Worm (Caenorhabditis elegans) whole organism, L1 larva: ENCODE measurements around the gene F32D8.1.

Source experiments
- C04F5.9 ChIP-seq: sonication (generic microtip); optimal IDR thresholded peaks from 2 replicates; lab custom pipeline; 2016; ENCODE audit warnings: missing genetic modification characterization, missing compliant biosample characterization
- C16A3.4 ChIP-seq: fragments of 150-350 bp; optimal IDR thresholded peaks from 2 replicates; lab custom pipeline; 2014; ENCODE audit warnings: missing biosample characterization, missing genetic modification characterization
- C34B4.2 ChIP-seq: sonication (generic microtip); optimal IDR thresholded peaks from 2 replicates; lab custom pipeline; 2017; ENCODE audit warnings: mild to moderate bottlenecking, missing genetic modification characterization, missing compliant biosample characterization
- Y116A8C.19 ChIP-seq: sonication (generic microtip); optimal IDR thresholded peaks from 2 replicates; lab custom pipeline; 2016; ENCODE audit warnings: missing compliant biosample characterization, missing genetic modification characterization, borderline replicate concordance
- aha-1 ChIP-seq: fragments of 150-350 bp; optimal IDR thresholded peaks from 2 replicates; lab custom pipeline; 2014; ENCODE audit warnings: missing biosample characterization, missing genetic modification characterization
- alr-1 ChIP-seq: fragments of 200-800 bp; sonication (Bioruptor generic); optimal IDR thresholded peaks from 2 replicates; lab custom pipeline; 2018; ENCODE audit warnings: borderline replicate concordance, mild to moderate bottlenecking, missing genetic modification characterization, missing compliant biosample characterization
- blmp-1 ChIP-seq: fragments of 150-350 bp; optimal IDR thresholded peaks from 2 replicates; lab custom pipeline; 2014; ENCODE audit warnings: missing biosample characterization, missing genetic modification characterization
- ceh-63 ChIP-seq: fragments of 200-800 bp; sonication (Bioruptor generic); optimal IDR thresholded peaks from 2 replicates; lab custom pipeline; 2018; ENCODE audit warnings: mild to moderate bottlenecking, missing genetic modification characterization, missing compliant biosample characterization
- ceh-8 ChIP-seq: fragments of 200-800 bp; sonication (Bioruptor generic); optimal IDR thresholded peaks from 2 replicates; lab custom pipeline; 2018; ENCODE audit warnings: mild to moderate bottlenecking, missing genetic modification characterization, moderate library complexity, missing compliant biosample characterization
- ceh-82 ChIP-seq, 3 experiments: fragments of 150-350 bp in 1 of 3; sonication (generic microtip) in 2 of 3; optimal IDR thresholded peaks; 2 replicates each; lab custom pipeline; 2014 to 2017; ENCODE audit warnings: missing biosample characterization in 3 of 3, missing genetic modification characterization in 3 of 3
- efl-1 ChIP-seq, 4 experiments: fragments of 150-350 bp; optimal IDR thresholded peaks in 3 of 4; peaks in 1 of 4; 1 replicate in 1 of 4; 2 replicates in 3 of 4; lab custom pipeline; 2014; ENCODE audit warnings: missing biosample characterization in 2 of 4, missing genetic modification characterization in 2 of 4, missing genetic modification reagents in 2 of 4
- efl-3 ChIP-seq: fragments of 200-800 bp; sonication (Bioruptor generic); optimal IDR thresholded peaks from 2 replicates; lab custom pipeline; 2018; ENCODE audit warnings: mild to moderate bottlenecking, missing genetic modification characterization, missing compliant biosample characterization
- egl-27 ChIP-seq, 2 experiments: fragments of 150-350 bp in 1 of 2; sonication (generic microtip); optimal IDR thresholded peaks; 3 replicates each; lab custom pipeline; 2017 to 2018; ENCODE audit warnings: missing biosample characterization in 2 of 2, missing genetic modification characterization in 2 of 2, missing genetic modification reagents in 2 of 2
- elt-2 ChIP-seq: sonication (generic microtip); optimal IDR thresholded peaks from 2 replicates; lab custom pipeline; 2016; ENCODE audit warnings: missing genetic modification characterization, mild to moderate bottlenecking, inconsistent platforms, missing compliant biosample characterization, missing genetic modification reagents
- elt-3 ChIP-seq, 6 experiments: fragments of 150-350 bp in 1 of 6; sonication (generic microtip); optimal IDR thresholded peaks; 2 replicates each; lab custom pipeline; 2017 to 2018; ENCODE audit warnings: missing biosample characterization in 6 of 6, missing genetic modification characterization in 6 of 6, inconsistent platforms in 1 of 6
- fkh-10 ChIP-seq: sonication (generic microtip); optimal IDR thresholded peaks from 2 replicates; lab custom pipeline; 2017; ENCODE audit warnings: missing biosample characterization, missing genetic modification reagents, missing genetic modification characterization
- fkh-8 ChIP-seq: sonication (generic microtip); optimal IDR thresholded peaks from 2 replicates; lab custom pipeline; 2016; ENCODE audit warnings: mild to moderate bottlenecking, missing genetic modification characterization, missing compliant biosample characterization
- grh-1 ChIP-seq: fragments of 200-800 bp; sonication (Bioruptor generic); IDR thresholded peaks from 2 replicates; pipeline ENCODE4 v1.3.6; 2022; ENCODE audit warnings: missing genetic modification reagents, missing genetic modification characterization, missing compliant biosample characterization
- hpl-2 ChIP-seq: fragments of 150-350 bp; optimal IDR thresholded peaks from 2 replicates; lab custom pipeline; 2014; ENCODE audit warnings: missing biosample characterization, missing genetic modification reagents, missing genetic modification characterization
- irx-1 ChIP-seq: sonication (generic microtip); optimal IDR thresholded peaks from 2 replicates; lab custom pipeline; 2016; ENCODE audit warnings: missing genetic modification characterization, missing compliant biosample characterization
- jun-1 ChIP-seq: fragments of 150-350 bp; optimal IDR thresholded peaks from 2 replicates; lab custom pipeline; 2014; ENCODE audit warnings: missing biosample characterization, missing genetic modification reagents, missing genetic modification characterization
- lin-13 ChIP-seq: fragments of 150-350 bp; optimal IDR thresholded peaks from 2 replicates; lab custom pipeline; 2014; ENCODE audit warnings: missing biosample characterization, missing genetic modification reagents, missing genetic modification characterization
- lin-14 ChIP-seq: fragments of 200-800 bp; sonication (Bioruptor generic); optimal IDR thresholded peaks from 2 replicates; lab custom pipeline; 2018; ENCODE audit warnings: mild to moderate bottlenecking, missing genetic modification characterization, moderate library complexity, missing compliant biosample characterization
- lin-35 ChIP-seq, 2 experiments: fragments of 150-350 bp; optimal IDR thresholded peaks; 2 replicates each; lab custom pipeline; 2014; ENCODE audit warnings: missing biosample characterization in 2 of 2, missing genetic modification characterization in 2 of 2, missing genetic modification reagents in 2 of 2
- lsy-2 ChIP-seq, 2 experiments: fragments of 150-350 bp; optimal IDR thresholded peaks; 2 replicates each; lab custom pipeline; 2014; ENCODE audit warnings: missing biosample characterization in 2 of 2, missing genetic modification characterization in 2 of 2
- mep-1 ChIP-seq: fragments of 150-350 bp; optimal IDR thresholded peaks from 2 replicates; lab custom pipeline; 2014; ENCODE audit warnings: missing biosample characterization, missing genetic modification characterization
- nhr-19 ChIP-seq: fragments of 200-800 bp; sonication (Bioruptor generic); conservative IDR thresholded peaks from 2 replicates; pipeline ENCODE4 v1.3.6; 2022; ENCODE audit warnings: missing genetic modification characterization, missing compliant biosample characterization
- nhr-20 ChIP-seq: sonication (generic microtip); optimal IDR thresholded peaks from 2 replicates; lab custom pipeline; 2016; ENCODE audit warnings: mild to moderate bottlenecking, missing genetic modification characterization, missing compliant biosample characterization
- nhr-237 ChIP-seq: fragments of 150-350 bp; optimal IDR thresholded peaks from 2 replicates; lab custom pipeline; 2014; ENCODE audit warnings: missing biosample characterization, missing genetic modification characterization
- nhr-28 ChIP-seq: fragments of 150-350 bp; optimal IDR thresholded peaks from 2 replicates; lab custom pipeline; 2014; ENCODE audit warnings: missing biosample characterization, missing genetic modification characterization
- nhr-47 ChIP-seq: sonication (generic microtip); optimal IDR thresholded peaks from 2 replicates; lab custom pipeline; 2016; ENCODE audit warnings: mild to moderate bottlenecking, missing genetic modification characterization, moderate library complexity, missing compliant biosample characterization
- nhr-71 ChIP-seq: sonication (generic microtip); optimal IDR thresholded peaks from 2 replicates; lab custom pipeline; 2016; ENCODE audit warnings: mild to moderate bottlenecking, missing genetic modification characterization, moderate library complexity, missing compliant biosample characterization
- nhr-77 ChIP-seq: fragments of 150-350 bp; optimal IDR thresholded peaks from 2 replicates; lab custom pipeline; 2014; ENCODE audit warnings: missing biosample characterization, missing genetic modification characterization
- nhr-85 ChIP-seq: sonication (generic microtip); peaks from one replicate; lab custom pipeline; 2016; ENCODE audit warnings: missing genetic modification characterization, inconsistent platforms, missing compliant biosample characterization
- pag-3 ChIP-seq: sonication (generic microtip); optimal IDR thresholded peaks from 2 replicates; lab custom pipeline; 2017; ENCODE audit warnings: missing genetic modification characterization, mild to moderate bottlenecking, missing compliant biosample characterization, antibody characterized with exemption, borderline replicate concordance; ENCODE audit not compliant: insufficient read depth
- pqm-1 ChIP-seq: sonication (generic microtip); optimal IDR thresholded peaks from 3 replicates; lab custom pipeline; 2017; ENCODE audit warnings: missing biosample characterization, missing genetic modification characterization
- rnt-1 ChIP-seq: sonication (generic microtip); optimal IDR thresholded peaks from 2 replicates; lab custom pipeline; 2016; ENCODE audit warnings: mild to moderate bottlenecking, missing genetic modification characterization, moderate library complexity, missing compliant biosample characterization
- snu-23 ChIP-seq: sonication (generic microtip); optimal IDR thresholded peaks from 2 replicates; lab custom pipeline; 2016; ENCODE audit warnings: missing genetic modification characterization, missing compliant biosample characterization
- tbx-2 ChIP-seq: sonication (generic microtip); optimal IDR thresholded peaks from 2 replicates; lab custom pipeline; 2016; ENCODE audit warnings: missing genetic modification characterization, missing compliant biosample characterization
- unc-130 ChIP-seq: fragments of 150-350 bp; optimal IDR thresholded peaks from 2 replicates; lab custom pipeline; 2017; ENCODE audit warnings: missing biosample characterization, missing genetic modification characterization, inconsistent platforms
- unc-30 ChIP-seq: sonication (generic microtip); optimal IDR thresholded peaks from 2 replicates; lab custom pipeline; 2017; ENCODE audit warnings: missing biosample characterization, missing genetic modification characterization
- unc-62 ChIP-seq: fragments of 150-350 bp; optimal IDR thresholded peaks from 2 replicates; lab custom pipeline; 2014; ENCODE audit warnings: missing biosample characterization, missing genetic modification reagents, missing genetic modification characterization
- vab-15 ChIP-seq: sonication (generic microtip); optimal IDR thresholded peaks from 2 replicates; lab custom pipeline; 2017; ENCODE audit warnings: missing genotype, mild to moderate bottlenecking, missing genetic modification characterization, missing compliant biosample characterization
- xbp-1 ChIP-seq: sonication (generic microtip); optimal IDR thresholded peaks from 2 replicates; lab custom pipeline; 2016; ENCODE audit warnings: missing genetic modification characterization, missing compliant biosample characterization
- ztf-11 ChIP-seq, 2 experiments: sonication (generic microtip); optimal IDR thresholded peaks; 2 replicates each; lab custom pipeline; 2016 to 2017; ENCODE audit warnings: missing genetic modification characterization in 2 of 2, missing biosample characterization in 1 of 2, missing compliant biosample characterization in 1 of 2

F32D8.1 gene

ce11 chrV:10854197-10854596 lies 26.4 kb upstream of the F32D8.1 start:
- TF ChIP-seq fkh-10: peak; percentile 52
- peak; percentile 12 for TF ChIP-seq lin-14 (GFP tag; lab: Kevin White, UChicago)
- TF ChIP-seq lin-35 (GFP tag; optimal IDR thresholded peaks at IDR 0.05; lab: Kevin White, UChicago): no peak
- TF ChIP-seq, all 84 proteins: peak for 2

ce11 chrV:10855363-10855762 lies 25.3 kb upstream of the F32D8.1 start:
- peak; percentile 63 for TF ChIP-seq elt-2 (tag; lab: Kevin White, UChicago)
- peak; percentile 6 for TF ChIP-seq lin-14 (GFP tag; lab: Kevin White, UChicago)
- no peak for TF ChIP-seq unc-30
- TF ChIP-seq snu-23: no peak
- TF ChIP-seq xbp-1: no peak
- TF ChIP-seq egl-27 (tag; optimal IDR thresholded peaks at IDR 0.05; lab: Kevin White, UChicago): no peak
- TF ChIP-seq C34B4.2 (tag; lab: Kevin White, UChicago): no peak
- TF ChIP-seq ztf-11 (tag; optimal IDR thresholded peaks at IDR 0.05; lab: Kevin White, UChicago): no peak
- no peak for TF ChIP-seq efl-3 (GFP tag; lab: Kevin White, UChicago)
- no peak for TF ChIP-seq ceh-63 (GFP tag; lab: Kevin White, UChicago)
- no peak for TF ChIP-seq unc-130 (tag; lab: Kevin White, UChicago)
- no peak for TF ChIP-seq nhr-237 (tag; lab: Kevin White, UChicago)
- TF ChIP-seq nhr-20 (tag; lab: Kevin White, UChicago): peak; percentile 24
- peak; percentile 10 for TF ChIP-seq pqm-1 (tag; lab: Kevin White, UChicago)
- TF ChIP-seq mep-1 (tag; lab: Kevin White, UChicago): no peak
- no peak for TF ChIP-seq vab-15 (tag; lab: Kevin White, UChicago)
- no peak for TF ChIP-seq C04F5.9 (tag; lab: Kevin White, UChicago)
- TF ChIP-seq irx-1 (tag; lab: Kevin White, UChicago): no peak
- TF ChIP-seq aha-1 (tag; lab: Kevin White, UChicago): no peak

ce11 chrV:10856901-10857637 lies 23.6 kb upstream of the F32D8.1 start:
- TF ChIP-seq tbx-2 (tag; lab: Kevin White, UChicago): peak; percentile 46
- TF ChIP-seq efl-1 (optimal IDR thresholded peaks at IDR 0.05; lab: Kevin White, UChicago): no peak
- TF ChIP-seq efl-1 (GFP tag; optimal IDR thresholded peaks at IDR 0.05 in 1 of 2; lab: Kevin White, UChicago): peak in 1 of 2 experiments; percentile 22
- TF ChIP-seq nhr-77: peak; percentile 53
- TF ChIP-seq blmp-1 (tag; lab: Kevin White, UChicago): peak; percentile 29
- peak; percentile 55 for TF ChIP-seq nhr-85 (tag; lab: Kevin White, UChicago)
- TF ChIP-seq hpl-2: no peak
- TF ChIP-seq rnt-1: peak; percentile 44
- no peak for TF ChIP-seq alr-1 (tag; lab: Kevin White, UChicago)
- TF ChIP-seq Y116A8C.19 (tag; lab: Kevin White, UChicago): no peak
- TF ChIP-seq nhr-20 (tag; lab: Kevin White, UChicago): peak; percentile 37
- peak; percentile 21 for TF ChIP-seq fkh-8 (tag; lab: Kevin White, UChicago)
- TF ChIP-seq lin-14 (GFP tag; lab: Kevin White, UChicago): peak; percentile 77
- TF ChIP-seq lsy-2 (tag; optimal IDR thresholded peaks at IDR 0.05; lab: Kevin White, UChicago): peak in 1 of 2 experiments; percentile 53
- no peak for TF ChIP-seq nhr-28 (tag; lab: Kevin White, UChicago)
- no peak for TF ChIP-seq ceh-8 (GFP tag; lab: Kevin White, UChicago)
- no peak for TF ChIP-seq C16A3.4 (tag; lab: Kevin White, UChicago)
- no peak for TF ChIP-seq pag-3 (tag; lab: Kevin White, UChicago)
- TF ChIP-seq fkh-10: peak; percentile 72
- TF ChIP-seq elt-3 (tag; optimal IDR thresholded peaks at IDR 0.05; lab: Kevin White, UChicago): no peak
- TF ChIP-seq jun-1 (tag; lab: Kevin White, UChicago): peak; percentile 40
- peak in 1 of 3 experiments; percentile 15 for TF ChIP-seq ceh-82 (tag; optimal IDR thresholded peaks at IDR 0.05; lab: Kevin White, UChicago)
- TF ChIP-seq unc-62 (GFP tag; lab: Kevin White, UChicago): no peak
- TF ChIP-seq nhr-71 (tag; lab: Kevin White, UChicago): peak; percentile 45
- TF ChIP-seq nhr-19 (GFP tag; lab: Robert Waterston, UW): 0 out of 2 replicates have a peak, but pooled peaks have one; percentile 9
- no peak for TF ChIP-seq unc-130 (tag; lab: Kevin White, UChicago)
- no peak for TF ChIP-seq grh-1 (GFP tag; lab: Robert Waterston, UW)
- TF ChIP-seq lin-13 (GFP tag; lab: Kevin White, UChicago): no peak
- peak; percentile 27 for TF ChIP-seq snu-23
- TF ChIP-seq nhr-47 (tag; lab: Kevin White, UChicago): peak; percentile 34
